Fruit fly (Drosophila melanogaster) S2 (cell line): ENCODE results near the gene CG14450.

ENCODE experiments used
- CG8478 ChIP-seq: fragments of >200 bp; optimal IDR thresholded peaks from 2 replicates; lab custom pipeline; 2018
- CTCF ChIP-seq, 2 experiments: fragments of >200 bp; optimal IDR thresholded peaks; 2 replicates each; lab custom pipeline; 2018

DNA sequence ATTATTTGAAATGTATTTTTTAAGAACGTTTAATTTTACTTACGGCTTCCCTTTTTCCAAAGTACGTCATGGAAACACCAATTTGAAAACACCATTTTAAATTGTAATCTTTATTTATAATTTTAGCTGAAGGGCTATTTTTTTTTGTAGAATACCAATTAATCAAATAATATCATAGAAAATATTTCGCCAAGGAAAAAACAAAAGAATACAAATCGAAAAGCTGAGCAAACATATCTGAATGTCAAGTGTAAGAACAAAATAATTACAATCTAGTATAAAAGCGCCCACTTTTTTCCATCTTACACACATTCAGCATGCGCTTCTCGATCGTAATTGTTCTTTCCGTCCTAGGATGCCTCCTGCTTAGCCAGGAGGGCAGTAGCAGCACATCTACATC is 31.9 kb downstream of the CG14450 start, which contains the start of gene CG14452:
- TF ChIP-seq CG8478 (lab: Kevin White, UChicago), result no peak
- TF ChIP-seq CTCF (optimal IDR thresholded peaks at IDR 0.05; lab: Kevin White, UChicago), result no peak
